Worm (Caenorhabditis elegans) whole organism, young adult: ENCODE results near the gene sec-5.

Experiments
- C17E4.6 ChIP-seq: fragments of 200-800 bp; sonication (Bioruptor generic); IDR thresholded peaks from 2 replicates; pipeline ENCODE4 v1.3.6; 2022; ENCODE audit warnings: missing genetic modification reagents, missing genetic modification characterization, missing compliant biosample characterization
- F57C9.4 ChIP-seq: sonication (generic microtip); optimal IDR thresholded peaks from 2 replicates; lab custom pipeline; 2017; ENCODE audit warnings: mild to moderate bottlenecking, missing genetic modification characterization, missing compliant biosample characterization
- ccch-3 ChIP-seq: fragments of 200-800 bp; sonication (Bioruptor generic); optimal IDR thresholded peaks from 2 replicates; lab custom pipeline; 2018; ENCODE audit warnings: mild to moderate bottlenecking, missing genetic modification characterization, missing compliant biosample characterization
- hsf-1 ChIP-seq: fragments of 200-800 bp; sonication (Bioruptor generic); IDR thresholded peaks from 2 replicates; pipeline ENCODE4 v1.3.6; 2022; ENCODE audit warnings: missing genetic modification reagents, missing genetic modification characterization, missing compliant biosample characterization
- lsl-1 ChIP-seq: fragments of 200-800 bp; sonication (Bioruptor generic); optimal IDR thresholded peaks from 2 replicates; lab custom pipeline; 2018; ENCODE audit warnings: mild to moderate bottlenecking, missing genetic modification characterization, moderate library complexity, missing compliant biosample characterization
- lsy-27 ChIP-seq: sonication (generic microtip); optimal IDR thresholded peaks from 2 replicates; lab custom pipeline; 2017; ENCODE audit warnings: missing genetic modification characterization, mild to moderate bottlenecking, missing compliant biosample characterization, antibody characterized with exemption, missing genotype, borderline replicate concordance; ENCODE audit not compliant: insufficient read depth
- snpc-1.3 ChIP-seq: sonication (generic microtip); optimal IDR thresholded peaks from 2 replicates; lab custom pipeline; 2017; ENCODE audit warnings: missing genetic modification characterization, mild to moderate bottlenecking, missing compliant biosample characterization, antibody characterized with exemption, moderate library complexity, missing genotype, missing genetic modification reagents; ENCODE audit not compliant: insufficient read depth
- snpc-4 ChIP-seq, 5 experiments: fragments of 150-350 bp in 1 of 5; sonication (generic microtip) in 4 of 5; optimal IDR thresholded peaks; 2 replicates each; lab custom pipeline; 2014 to 2018; ENCODE audit warnings: missing genetic modification characterization in 5 of 5, missing biosample characterization in 3 of 5, antibody characterized with exemption in 2 of 5, mild to moderate bottlenecking in 2 of 5, missing compliant biosample characterization in 2 of 5, missing genotype in 2 of 5, moderate library complexity in 2 of 5, missing genetic modification reagents in 1 of 5
- tbx-9 ChIP-seq: sonication (generic microtip); optimal IDR thresholded peaks from 2 replicates; lab custom pipeline; 2016; ENCODE audit warnings: borderline replicate concordance, missing genetic modification characterization, inconsistent platforms, missing compliant biosample characterization
- ztf-3 ChIP-seq: fragments of 200-800 bp; sonication (Bioruptor generic); optimal IDR thresholded peaks from 2 replicates; lab custom pipeline; 2018; ENCODE audit warnings: mild to moderate bottlenecking, missing genetic modification characterization, missing compliant biosample characterization

- no peak for TF ChIP-seq tbx-9 (tag; lab: Kevin White, UChicago)
- no peak for TF ChIP-seq snpc-4 (GFP tag; optimal IDR thresholded peaks at IDR 0.05; lab: Kevin White, UChicago)
- no peak for TF ChIP-seq snpc-4 (tag; optimal IDR thresholded peaks at IDR 0.05; lab: Kevin White, UChicago)
- TF ChIP-seq lsl-1 (GFP tag; lab: Kevin White, UChicago) = no peak
- TF ChIP-seq lsy-27 = no peak
- TF ChIP-seq ccch-3 (GFP tag; lab: Kevin White, UChicago) = no peak
- no peak for TF ChIP-seq C17E4.6 (GFP tag; lab: Robert Waterston, UW)
- no peak for TF ChIP-seq hsf-1 (GFP tag; lab: Robert Waterston, UW)
- no peak for TF ChIP-seq F57C9.4
- TF ChIP-seq ztf-3 (GFP tag; lab: Kevin White, UChicago) = no peak
- TF ChIP-seq snpc-1.3 (tag; lab: Kevin White, UChicago) = no peak
Measured at ce11 chrII:9170851-9171250, 6.1 kb downstream of the sec-5 start.
